Worm (Caenorhabditis elegans) whole organism, midembryonic: ENCODE data around the gene D2085.7.

Experiments
- T22C8.4 ChIP-seq: fragments of 200-800 bp; sonication (Bioruptor generic); IDR thresholded peaks from 2 replicates; pipeline ENCODE4 v1.3.6; 2022; ENCODE audit warnings: missing genetic modification characterization, missing compliant biosample characterization
- cog-1 ChIP-seq: sonication (generic microtip); optimal IDR thresholded peaks from 2 replicates; lab custom pipeline; 2016; ENCODE audit warnings: missing genetic modification characterization, missing compliant biosample characterization
- med-1 ChIP-seq: sonication (generic microtip); optimal IDR thresholded peaks from 2 replicates; lab custom pipeline; 2017; ENCODE audit warnings: missing genetic modification characterization, mild to moderate bottlenecking, missing compliant biosample characterization, antibody characterized with exemption, missing genetic modification reagents; ENCODE audit not compliant: insufficient read depth
- tab-1 ChIP-seq: fragments of 200-800 bp; sonication (Bioruptor generic); IDR thresholded peaks from 2 replicates; pipeline ENCODE4 v1.3.6; 2022; ENCODE audit warnings: missing genetic modification characterization, missing compliant biosample characterization

DNA sequence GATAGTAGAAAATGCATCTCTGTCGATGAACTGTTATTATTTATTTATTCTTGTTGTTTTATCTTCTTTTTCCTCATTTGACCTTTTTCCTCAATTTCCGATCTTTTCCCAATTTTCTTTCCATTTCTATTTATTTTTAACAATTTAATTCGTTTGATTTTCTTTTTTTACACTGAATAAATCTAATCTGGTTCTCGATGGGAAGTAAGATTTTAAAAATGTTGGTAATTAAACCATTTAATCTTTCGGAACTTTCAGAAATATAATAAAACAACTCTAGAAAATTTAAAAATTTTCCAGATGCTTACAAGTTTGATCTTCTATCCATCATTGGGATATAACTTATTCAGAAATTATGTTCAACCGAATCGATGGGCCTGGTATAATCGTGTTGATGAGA, 34.6 kb upstream of the D2085.7 start, which contains the start of gene F28C6.8:
- TF ChIP-seq tab-1 (GFP tag; lab: Robert Waterston, UW) (no peak), med-1 (GFP tag; lab: Kevin White, UChicago) (no peak), T22C8.4 (GFP tag; lab: Robert Waterston, UW) (no peak), cog-1 (no peak)
